Worm (Caenorhabditis elegans) whole organism, L4 larva: ENCODE results near the gene C25H3.10.

Experiments used
- D1046.2 ChIP-seq: fragments of 200-800 bp; sonication (Bioruptor generic); IDR thresholded peaks from 2 replicates; pipeline ENCODE4 v1.3.6; 2022; ENCODE audit warnings: missing genetic modification characterization, missing compliant biosample characterization
- F10B5.3 ChIP-seq: sonication (generic microtip); optimal IDR thresholded peaks from 2 replicates; lab custom pipeline; 2016; ENCODE audit warnings: mild to moderate bottlenecking, missing genetic modification characterization, missing compliant biosample characterization
- F26F4.8 ChIP-seq: fragments of 200-800 bp; sonication (Bioruptor generic); conservative IDR thresholded peaks from 2 replicates; pipeline ENCODE4 v1.3.6; 2022; ENCODE audit warnings: missing genetic modification characterization, missing compliant biosample characterization
- F49E8.2 ChIP-seq: sonication (generic microtip); optimal IDR thresholded peaks from 2 replicates; lab custom pipeline; 2016; ENCODE audit warnings: missing compliant biosample characterization, mild to moderate bottlenecking, missing genetic modification characterization, borderline replicate concordance
- T20F7.1 ChIP-seq: fragments of 200-800 bp; sonication (Bioruptor generic); optimal IDR thresholded peaks from 2 replicates; lab custom pipeline; 2018; ENCODE audit warnings: mild to moderate bottlenecking, missing genetic modification characterization, missing compliant biosample characterization
- T26A8.4 ChIP-seq: fragments of 200-800 bp; sonication (Bioruptor generic); IDR thresholded peaks from 2 replicates; pipeline ENCODE4 v1.3.6; 2022; ENCODE audit warnings: missing genetic modification characterization, missing compliant biosample characterization
- Y105C5A.15 ChIP-seq: fragments of 200-800 bp; sonication (Bioruptor generic); IDR thresholded peaks from 2 replicates; pipeline ENCODE4 v1.3.6; 2022; ENCODE audit warnings: missing genetic modification characterization, missing compliant biosample characterization
- aly-2 ChIP-seq: sonication (generic microtip); optimal IDR thresholded peaks from 2 replicates; lab custom pipeline; 2018; ENCODE audit warnings: missing biosample characterization, missing genetic modification characterization
- attf-4 ChIP-seq: sonication (generic microtip); optimal IDR thresholded peaks from 3 replicates; lab custom pipeline; 2017; ENCODE audit warnings: missing biosample characterization, missing genetic modification characterization
- ceh-28 ChIP-seq: fragments of 150-350 bp; optimal IDR thresholded peaks from 2 replicates; lab custom pipeline; 2014; ENCODE audit warnings: missing biosample characterization, missing genetic modification reagents, missing genetic modification characterization
- ceh-32 ChIP-seq: sonication (generic microtip); optimal IDR thresholded peaks from 2 replicates; lab custom pipeline; 2016; ENCODE audit warnings: mild to moderate bottlenecking, missing genetic modification characterization, missing compliant biosample characterization; ENCODE audit not compliant: poor library complexity
- ceh-62 ChIP-seq: sonication (generic microtip); optimal IDR thresholded peaks from 2 replicates; lab custom pipeline; 2017; ENCODE audit warnings: missing biosample characterization, missing genetic modification characterization
- ceh-82 ChIP-seq: sonication (generic microtip); optimal IDR thresholded peaks from 2 replicates; lab custom pipeline; 2017; ENCODE audit warnings: missing biosample characterization, missing genetic modification characterization
- cey-2 ChIP-seq: sonication (generic microtip); optimal IDR thresholded peaks from 3 replicates; lab custom pipeline; 2017; ENCODE audit warnings: missing genetic modification characterization, mild to moderate bottlenecking, missing compliant biosample characterization, antibody characterized with exemption, borderline replicate concordance; ENCODE audit not compliant: insufficient read depth
- ctbp-1 ChIP-seq: fragments of 200-800 bp; sonication (Bioruptor generic); IDR thresholded peaks from 2 replicates; pipeline ENCODE4 v1.3.6; 2022; ENCODE audit warnings: missing genetic modification reagents, missing genetic modification characterization, missing compliant biosample characterization
- daf-19 ChIP-seq: fragments of 200-800 bp; sonication (Bioruptor generic); conservative IDR thresholded peaks from 2 replicates; pipeline ENCODE4 v1.3.6; 2022; ENCODE audit warnings: missing genetic modification characterization, missing compliant biosample characterization
- daf-8 ChIP-seq: fragments of 200-800 bp; sonication (Bioruptor generic); IDR thresholded peaks from 2 replicates; pipeline ENCODE4 v1.3.6; 2022; ENCODE audit warnings: missing genetic modification characterization, missing compliant biosample characterization
- dmd-6 ChIP-seq: fragments of 200-800 bp; sonication (Bioruptor generic); IDR thresholded peaks from 2 replicates; pipeline ENCODE4 v1.3.6; 2022; ENCODE audit warnings: missing genetic modification reagents, missing genetic modification characterization, missing compliant biosample characterization
- dmd-8 ChIP-seq: fragments of 200-800 bp; sonication (Bioruptor generic); IDR thresholded peaks from 2 replicates; pipeline ENCODE4 v1.3.6; 2022; ENCODE audit warnings: missing genetic modification characterization, missing compliant biosample characterization
- dpl-1 ChIP-seq: fragments of 150-350 bp; optimal IDR thresholded peaks from 2 replicates; lab custom pipeline; 2014; ENCODE audit warnings: missing biosample characterization, missing genetic modification reagents, missing genetic modification characterization
- dve-1 ChIP-seq: sonication (generic microtip); optimal IDR thresholded peaks from 2 replicates; lab custom pipeline; 2017; ENCODE audit warnings: antibody characterized with exemption, mild to moderate bottlenecking, missing genetic modification characterization, missing compliant biosample characterization; ENCODE audit not compliant: insufficient read depth
- egl-27 ChIP-seq: sonication (generic microtip); optimal IDR thresholded peaks from 3 replicates; lab custom pipeline; 2017; ENCODE audit warnings: missing biosample characterization, missing genetic modification reagents, missing genetic modification characterization
- hif-1 ChIP-seq, 2 experiments: sonication (generic microtip); optimal IDR thresholded peaks; 2 replicates each; lab custom pipeline; 2016 to 2017; ENCODE audit warnings: missing compliant biosample characterization in 2 of 2, missing genetic modification characterization in 2 of 2, missing genetic modification reagents in 2 of 2, missing genotype in 2 of 2, mild to moderate bottlenecking in 1 of 2
- hlh-11 ChIP-seq: fragments of 200-800 bp; sonication (Bioruptor generic); optimal IDR thresholded peaks from 2 replicates; lab custom pipeline; 2018; ENCODE audit warnings: mild to moderate bottlenecking, missing genetic modification characterization, missing compliant biosample characterization
- hmg-1.1 ChIP-seq: fragments of 200-800 bp; sonication (Bioruptor generic); IDR thresholded peaks from 2 replicates; pipeline ENCODE4 v1.3.6; 2022; ENCODE audit warnings: missing genetic modification reagents, missing genetic modification characterization, missing compliant biosample characterization
- lim-7 ChIP-seq: fragments of 200-800 bp; sonication (Bioruptor generic); IDR thresholded peaks from 2 replicates; pipeline ENCODE4 v1.3.6; 2022; ENCODE audit warnings: missing genetic modification characterization, missing compliant biosample characterization
- lin-1 ChIP-seq: fragments of 200-800 bp; sonication (Bioruptor generic); IDR thresholded peaks from 2 replicates; pipeline ENCODE4 v1.3.6; 2022; ENCODE audit warnings: missing genetic modification reagents, missing genetic modification characterization, missing compliant biosample characterization
- lin-15B ChIP-seq: fragments of 150-350 bp; sonication (generic microtip); optimal IDR thresholded peaks from 3 replicates; lab custom pipeline; 2014; ENCODE audit warnings: missing biosample characterization, missing genetic modification characterization
- lin-29 ChIP-seq: fragments of 200-800 bp; sonication (Bioruptor generic); IDR thresholded peaks from 2 replicates; pipeline ENCODE4 v1.3.6; 2022; ENCODE audit warnings: missing genetic modification reagents, missing genetic modification characterization, missing compliant biosample characterization
- lir-3 ChIP-seq: sonication (generic microtip); optimal IDR thresholded peaks from 2 replicates; lab custom pipeline; 2016; ENCODE audit warnings: mild to moderate bottlenecking, missing genetic modification characterization, missing compliant biosample characterization
- mdl-1 ChIP-seq, 2 experiments: fragments of 150-350 bp in 1 of 2; sonication (generic microtip) in 1 of 2; optimal IDR thresholded peaks; 2 replicates each; lab custom pipeline; 2014 to 2017; ENCODE audit warnings: missing biosample characterization in 2 of 2, missing genetic modification characterization in 2 of 2
- mes-2 ChIP-seq: sonication (generic microtip); optimal IDR thresholded peaks from 2 replicates; lab custom pipeline; 2016; ENCODE audit warnings: missing genotype, mild to moderate bottlenecking, missing genetic modification characterization, missing compliant biosample characterization; ENCODE audit not compliant: poor library complexity, severe bottlenecking
- mxl-3 ChIP-seq: fragments of 200-800 bp; sonication (Bioruptor generic); optimal IDR thresholded peaks from 2 replicates; lab custom pipeline; 2018; ENCODE audit warnings: mild to moderate bottlenecking, missing genetic modification characterization, missing compliant biosample characterization
- nhr-10 ChIP-seq: fragments of 150-350 bp; optimal IDR thresholded peaks from 2 replicates; lab custom pipeline; 2014; ENCODE audit warnings: missing biosample characterization, missing genetic modification characterization
- nhr-11 ChIP-seq: fragments of 150-350 bp; optimal IDR thresholded peaks from 2 replicates; lab custom pipeline; 2014; ENCODE audit warnings: missing biosample characterization, missing genetic modification characterization
- nhr-28 ChIP-seq: fragments of 150-350 bp; optimal IDR thresholded peaks from 2 replicates; lab custom pipeline; 2014; ENCODE audit warnings: missing biosample characterization, missing genetic modification characterization
- nhr-42 ChIP-seq: fragments of 200-800 bp; sonication (Bioruptor generic); IDR thresholded peaks from 2 replicates; pipeline ENCODE4 v1.3.6; 2022; ENCODE audit warnings: missing genetic modification characterization, missing compliant biosample characterization
- nhr-48 ChIP-seq: sonication (generic microtip); optimal IDR thresholded peaks from 2 replicates; lab custom pipeline; 2016; ENCODE audit warnings: mild to moderate bottlenecking, missing genetic modification characterization, missing compliant biosample characterization
- nhr-77 ChIP-seq: fragments of 150-350 bp; optimal IDR thresholded peaks from 2 replicates; lab custom pipeline; 2014; ENCODE audit warnings: missing biosample characterization, missing genetic modification characterization
- php-3 ChIP-seq: fragments of 200-800 bp; sonication (Bioruptor generic); IDR thresholded peaks from 2 replicates; pipeline ENCODE4 v1.3.6; 2022; ENCODE audit warnings: missing genetic modification reagents, missing genetic modification characterization, missing compliant biosample characterization
- pqm-1 ChIP-seq: sonication (generic microtip); optimal IDR thresholded peaks from 2 replicates; lab custom pipeline; 2017; ENCODE audit warnings: missing biosample characterization, missing genetic modification characterization
- skn-1 ChIP-seq: fragments of 150-350 bp; optimal IDR thresholded peaks from 2 replicates; lab custom pipeline; 2014; ENCODE audit warnings: missing biosample characterization, missing genetic modification characterization
- snpc-4 ChIP-seq: fragments of 150-350 bp; optimal IDR thresholded peaks from 2 replicates; lab custom pipeline; 2014; ENCODE audit warnings: missing biosample characterization, missing genetic modification characterization
- spr-3 ChIP-seq: fragments of 200-800 bp; sonication (Bioruptor generic); optimal IDR thresholded peaks from 2 replicates; lab custom pipeline; 2018; ENCODE audit warnings: mild to moderate bottlenecking, missing genetic modification characterization, missing compliant biosample characterization
- tag-97 ChIP-seq: fragments of 200-800 bp; sonication (Bioruptor generic); IDR thresholded peaks from 2 replicates; pipeline ENCODE4 v1.3.6; 2022; ENCODE audit warnings: missing genetic modification characterization, missing compliant biosample characterization
- unc-62 ChIP-seq, 3 experiments: fragments of 150-350 bp in 1 of 3; sonication (generic microtip); optimal IDR thresholded peaks in 2 of 3; peaks in 1 of 3; 1 replicate in 1 of 3; 2 replicates in 2 of 3; lab custom pipeline; 2014 to 2017; ENCODE audit warnings: missing biosample characterization in 3 of 3, missing genetic modification characterization in 3 of 3, missing genetic modification reagents in 3 of 3, missing genotype in 1 of 3
- vab-7 ChIP-seq: fragments of 200-800 bp; sonication (Bioruptor generic); IDR thresholded peaks from 2 replicates; pipeline ENCODE4 v1.3.6; 2022; ENCODE audit warnings: missing genetic modification reagents, missing genetic modification characterization, missing compliant biosample characterization
- zfp-2 ChIP-seq: sonication (generic microtip); optimal IDR thresholded peaks from 2 replicates; lab custom pipeline; 2016; ENCODE audit warnings: mild to moderate bottlenecking, missing genetic modification characterization, missing compliant biosample characterization
- ztf-7 ChIP-seq: fragments of 150-350 bp; optimal IDR thresholded peaks from 2 replicates; lab custom pipeline; 2014; ENCODE audit warnings: missing biosample characterization, missing genetic modification characterization

The C25H3.10 gene

ce11 chrII:5702611-5703192 lies 3.9 kb upstream of the C25H3.10 start:
- TF ChIP-seq lir-3 (tag; lab: Kevin White, UChicago) (no peak), unc-62 (GFP tag; optimal IDR thresholded peaks at IDR 0.05 in 1 of 2; lab: Kevin White, UChicago) (peak in 1 of 2 experiments; percentile 44), unc-62 (tag; optimal IDR thresholded peaks at IDR 0.05; lab: Kevin White, UChicago) (no peak), nhr-28 (tag; lab: Kevin White, UChicago) (no peak), lin-1 (no peak), mdl-1 (tag; optimal IDR thresholded peaks at IDR 0.05; lab: Kevin White, UChicago) (peak in 1 of 2 experiments; percentile 38), hmg-1.1 (GFP tag; lab: Robert Waterston, UW) (no peak), D1046.2 (GFP tag; lab: Robert Waterston, UW) (no peak), mes-2 (tag; lab: Kevin White, UChicago) (peak; percentile 2), pqm-1 (tag; lab: Kevin White, UChicago) (no peak), php-3 (GFP tag; lab: Robert Waterston, UW) (no peak), dpl-1 (GFP tag; lab: Kevin White, UChicago) (peak; percentile 3), dve-1 (tag; lab: Kevin White, UChicago) (peak; percentile 0), nhr-48 (tag; lab: Kevin White, UChicago) (peak; percentile 59), hlh-11 (tag; lab: Kevin White, UChicago) (peak; percentile 14)

- TF ChIP-seq nhr-48 (tag; lab: Kevin White, UChicago), result no peak
- no peak for TF ChIP-seq mxl-3 (GFP tag; lab: Kevin White, UChicago)
- peak; percentile 78 for TF ChIP-seq T26A8.4
- TF ChIP-seq skn-1 (tag; lab: Kevin White, UChicago), result no peak
- TF ChIP-seq T20F7.1, result no peak
- TF ChIP-seq vab-7 (GFP tag; lab: Robert Waterston, UW), result no peak
- no peak for TF ChIP-seq ceh-32 (tag; lab: Kevin White, UChicago)
- no peak for TF ChIP-seq egl-27 (tag; lab: Kevin White, UChicago)
- TF ChIP-seq attf-4 (tag; lab: Kevin White, UChicago), result no peak
- no peak for TF ChIP-seq hif-1 (tag; optimal IDR thresholded peaks at IDR 0.05; lab: Kevin White, UChicago)
- TF ChIP-seq F26F4.8 (GFP tag; lab: Robert Waterston, UW), result no peak
- TF ChIP-seq Y105C5A.15, result no peak
- TF ChIP-seq nhr-10 (tag; lab: Kevin White, UChicago), result no peak
- TF ChIP-seq ceh-82 (tag; lab: Kevin White, UChicago), result no peak
- TF ChIP-seq snpc-4 (tag; lab: Kevin White, UChicago), result peak; percentile 94
- TF ChIP-seq tag-97 (GFP tag; lab: Robert Waterston, UW), result no peak
- no peak for TF ChIP-seq ceh-28 (tag; lab: Kevin White, UChicago)
- no peak for TF ChIP-seq cey-2 (tag; lab: Kevin White, UChicago)
- TF ChIP-seq ztf-7 (tag; lab: Kevin White, UChicago), result peak; percentile 27
- no peak for TF ChIP-seq lin-29 (GFP tag; lab: Robert Waterston, UW)
- no peak for TF ChIP-seq ceh-62 (tag; lab: Kevin White, UChicago)
- no peak for TF ChIP-seq aly-2 (tag; lab: Kevin White, UChicago)
- no peak for TF ChIP-seq nhr-42 (GFP tag; lab: Robert Waterston, UW)
- 0 out of 2 replicates have a peak, but pooled peaks have one; percentile 53 for TF ChIP-seq ctbp-1
- peak; percentile 43 for TF ChIP-seq dmd-6 (GFP tag; lab: Robert Waterston, UW)
- TF ChIP-seq F49E8.2 (tag; lab: Kevin White, UChicago), result peak; percentile 21
- TF ChIP-seq nhr-11 (tag; lab: Kevin White, UChicago), result peak; percentile 0
- peak; percentile 19 for TF ChIP-seq lin-15B (tag; lab: Kevin White, UChicago)
- no peak for TF ChIP-seq dmd-8
- peak; percentile 64 for TF ChIP-seq hlh-11 (tag; lab: Kevin White, UChicago)
- no peak for TF ChIP-seq daf-8 (GFP tag; lab: Robert Waterston, UW)
- no peak for TF ChIP-seq F10B5.3 (tag; lab: Kevin White, UChicago)
- TF ChIP-seq spr-3 (GFP tag; lab: Kevin White, UChicago), result peak; percentile 30
- no peak for TF ChIP-seq lim-7 (GFP tag; lab: Robert Waterston, UW)
- TF ChIP-seq zfp-2 (tag; lab: Kevin White, UChicago), result no peak
- no peak for TF ChIP-seq daf-19 (GFP tag; lab: Robert Waterston, UW)
- TF ChIP-seq nhr-77 (tag; lab: Kevin White, UChicago), result no peak
These were observed 2.7 kb upstream of the C25H3.10 start for ce11 chrII:5701485-5701884.
